Worm (Caenorhabditis elegans): ENCODE measurements around the gene Y38E10A.2.

DNA sequence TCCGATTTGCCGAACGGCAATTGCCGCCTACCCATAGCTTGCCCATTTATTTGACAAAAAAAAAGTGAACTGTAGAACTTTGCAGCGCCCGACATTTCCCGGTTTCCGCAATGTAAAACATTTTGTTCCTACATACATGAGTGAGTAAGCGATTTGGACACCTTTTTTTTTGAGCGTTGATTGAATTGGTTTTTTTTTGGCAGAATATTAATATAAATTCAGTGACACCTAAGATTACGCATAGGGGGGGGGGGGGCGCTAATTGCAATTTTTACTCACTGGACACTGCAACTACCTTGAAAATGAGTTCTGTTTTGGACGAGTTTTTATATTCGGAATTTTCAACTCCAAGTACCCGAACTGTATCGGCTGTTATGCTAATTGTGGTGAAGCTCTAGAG lies 47.9 kb downstream of the Y38E10A.2 start, which contains the start of gene srx-118:
- TF ChIP-seq him-1 (tag; optimal IDR thresholded peaks at IDR 0.05) (no peak), dao-5 (tag; optimal IDR thresholded peaks at IDR 0.05) (no peak), W03F9.2 (tag; optimal IDR thresholded peaks at IDR 0.05) (no peak)

All from whole organism, L4/young adult.